Fruit fly (Drosophila melanogaster) whole organism, embryonic: ENCODE measurements around the gene Elp4.

Source experiments
- Adf1 ChIP-seq: fragments of 200-800 bp; sonication (Bioruptor generic); IDR thresholded peaks from 2 replicates; pipeline ENCODE4 v1.3.6; 2022; ENCODE audit warnings: missing biosample characterization, missing genetic modification characterization
- Bteb2 ChIP-seq: fragments of 200-800 bp; sonication (Bioruptor generic); optimal IDR thresholded peaks from 2 replicates; lab custom pipeline; 2016; ENCODE audit warnings: missing biosample characterization, missing genetic modification characterization
- CG1024 ChIP-seq: fragments of 200-800 bp; sonication (Bioruptor generic); IDR thresholded peaks from 2 replicates; pipeline ENCODE4 v1.3.6; 2022; ENCODE audit warnings: missing biosample characterization, missing genetic modification characterization
- CG11504 ChIP-seq: fragments of 200-800 bp; sonication (Bioruptor generic); optimal IDR thresholded peaks from 3 replicates; lab custom pipeline; 2019; ENCODE audit warnings: missing biosample characterization, mild to moderate bottlenecking, missing genetic modification characterization, moderate library complexity
- CG13424 ChIP-seq: fragments of 200-800 bp; sonication (Bioruptor generic); optimal IDR thresholded peaks from 2 replicates; lab custom pipeline; 2019; ENCODE audit warnings: missing biosample characterization, mild to moderate bottlenecking, missing genetic modification characterization, moderate library complexity
- CG16779 ChIP-seq: fragments of 200-800 bp; sonication (Bioruptor generic); IDR thresholded peaks from 2 replicates; pipeline ENCODE4 v1.3.6; 2022; ENCODE audit warnings: missing biosample characterization, missing genetic modification characterization
- CG17186 ChIP-seq: fragments of 200-800 bp; sonication (Bioruptor generic); optimal IDR thresholded peaks from 3 replicates; lab custom pipeline; 2017; ENCODE audit warnings: missing biosample characterization, missing genetic modification reagents, missing genetic modification characterization
- CG17829 ChIP-seq: fragments of 200-800 bp; optimal IDR thresholded peaks from 2 replicates; lab custom pipeline; 2019; ENCODE audit warnings: missing biosample characterization, mild to moderate bottlenecking, missing genetic modification characterization, moderate library complexity
- CG18262 ChIP-seq: fragments of 200-800 bp; optimal IDR thresholded peaks from 3 replicates; lab custom pipeline; 2019; ENCODE audit warnings: missing biosample characterization, mild to moderate bottlenecking, missing genetic modification characterization, moderate library complexity
- CG2712 ChIP-seq: fragments of 200-800 bp; optimal IDR thresholded peaks from 3 replicates; lab custom pipeline; 2019; ENCODE audit warnings: missing biosample characterization, mild to moderate bottlenecking, missing genetic modification characterization, moderate library complexity
- CG31224 ChIP-seq: fragments of 200-800 bp; sonication (Bioruptor generic); IDR thresholded peaks from 2 replicates; pipeline ENCODE4 v1.3.6; 2022; ENCODE audit warnings: missing biosample characterization, missing genetic modification characterization
- CG31365 ChIP-seq: fragments of 200-800 bp; sonication (Bioruptor generic); optimal IDR thresholded peaks from 2 replicates; lab custom pipeline; 2018; ENCODE audit warnings: missing biosample characterization, mild to moderate bottlenecking, missing genetic modification characterization
- CG42726 ChIP-seq: fragments of 200-800 bp; sonication (Bioruptor generic); IDR thresholded peaks from 2 replicates; pipeline ENCODE4 v1.3.6; 2022; ENCODE audit warnings: missing biosample characterization, missing genetic modification characterization; ENCODE audit not compliant: partially characterized antibody
- CG4730 ChIP-seq: fragments of 200-800 bp; sonication (Bioruptor generic); IDR thresholded peaks from 2 replicates; pipeline ENCODE4 v1.3.6; 2022; ENCODE audit warnings: missing biosample characterization, missing genetic modification characterization
- CG5245 ChIP-seq: fragments of 200-800 bp; sonication (Bioruptor generic); optimal IDR thresholded peaks from 3 replicates; lab custom pipeline; 2016; ENCODE audit warnings: missing biosample characterization, missing genetic modification characterization
- CG7271 ChIP-seq: fragments of 200-800 bp; sonication (Bioruptor generic); optimal IDR thresholded peaks from 2 replicates; lab custom pipeline; 2018; ENCODE audit warnings: missing biosample characterization, mild to moderate bottlenecking, missing genetic modification characterization, moderate library complexity
- CG9437 ChIP-seq: fragments of 200-800 bp; sonication (Bioruptor generic); optimal IDR thresholded peaks from 2 replicates; lab custom pipeline; 2018; ENCODE audit warnings: missing biosample characterization, mild to moderate bottlenecking, missing genetic modification characterization
- Dfd ChIP-seq, 2 experiments: fragments of >200 bp; optimal IDR thresholded peaks; 2 replicates each; lab custom pipeline; 2017; ENCODE audit warnings: missing biosample characterization in 2 of 2, missing genetic modification characterization in 2 of 2
- Dip3 ChIP-seq: fragments of 200-800 bp; sonication (Bioruptor generic); optimal IDR thresholded peaks from 3 replicates; lab custom pipeline; 2016; ENCODE audit warnings: missing biosample characterization, missing genetic modification characterization
- Dref ChIP-seq: fragments of 200-800 bp; sonication (Bioruptor generic); IDR thresholded peaks from 2 replicates; pipeline ENCODE4 v1.3.6; 2022; ENCODE audit warnings: missing biosample characterization, missing genetic modification characterization
- Ets65A ChIP-seq: fragments of 200-800 bp; sonication (Bioruptor generic); peaks from one replicate; lab custom pipeline; 2016; ENCODE audit warnings: missing biosample characterization, missing genetic modification characterization
- Gsc ChIP-seq: fragments of 200-800 bp; sonication (Bioruptor generic); IDR thresholded peaks from 2 replicates; pipeline ENCODE4 v1.3.6; 2022; ENCODE audit warnings: missing biosample characterization, missing genetic modification characterization
- Hand ChIP-seq: fragments of 200-800 bp; sonication (Bioruptor generic); optimal IDR thresholded peaks from 2 replicates; lab custom pipeline; 2017; ENCODE audit warnings: mild to moderate bottlenecking, missing biosample characterization, missing genetic modification reagents, missing genetic modification characterization
- Jarid2 ChIP-seq: fragments of 200-800 bp; sonication (Bioruptor generic); optimal IDR thresholded peaks from 3 replicates; lab custom pipeline; 2017; ENCODE audit warnings: mild to moderate bottlenecking, missing biosample characterization, missing genetic modification reagents, missing genetic modification characterization
- Mad ChIP-seq: fragments of 200-800 bp; sonication (Bioruptor generic); optimal IDR thresholded peaks from 2 replicates; lab custom pipeline; 2016; ENCODE audit warnings: missing biosample characterization, missing genetic modification characterization
- Oaz ChIP-seq: fragments of 200-800 bp; sonication (Bioruptor generic); IDR thresholded peaks from 2 replicates; pipeline ENCODE4 v1.3.6; 2022; ENCODE audit warnings: missing biosample characterization, missing genetic modification characterization
- Opbp ChIP-seq: fragments of 200-800 bp; sonication (Bioruptor generic); IDR thresholded peaks from 3 replicates; pipeline ENCODE4 v1.3.6; 2022; ENCODE audit warnings: missing biosample characterization, missing genetic modification characterization; ENCODE audit not compliant: partially characterized antibody
- Optix ChIP-seq: fragments of 200-800 bp; sonication (Bioruptor generic); IDR thresholded peaks from 3 replicates; pipeline ENCODE4 v1.3.6; 2022; ENCODE audit warnings: missing biosample characterization, missing genetic modification characterization
- Poxn ChIP-seq: fragments of 200-800 bp; sonication (Bioruptor generic); IDR thresholded peaks from 2 replicates; pipeline ENCODE4 v1.3.6; 2022; ENCODE audit warnings: missing biosample characterization, missing genetic modification characterization
- Scr ChIP-seq: fragments of 200-800 bp; sonication (Bioruptor generic); IDR thresholded peaks from 2 replicates; pipeline ENCODE4 v1.3.6; 2022; ENCODE audit warnings: missing biosample characterization, missing genetic modification characterization; ENCODE audit not compliant: partially characterized antibody
- Sox100B ChIP-seq: fragments of 200-800 bp; sonication (Bioruptor generic); optimal IDR thresholded peaks from 3 replicates; lab custom pipeline; 2018; ENCODE audit warnings: missing biosample characterization, mild to moderate bottlenecking, missing genetic modification characterization
- Trl ChIP-seq, 3 experiments: fragments of >200 bp in 2 of 3; fragments of 200-800 bp in 1 of 3; sonication (Bioruptor generic) in 1 of 3; optimal IDR thresholded peaks; 2 replicates in 1 of 3; 3 replicates in 2 of 3; lab custom pipeline; 2016 to 2017; ENCODE audit warnings: missing biosample characterization in 1 of 3, missing genetic modification characterization in 1 of 3
- btn ChIP-seq: fragments of 200-800 bp; sonication (Bioruptor generic); optimal IDR thresholded peaks from 2 replicates; lab custom pipeline; 2016; ENCODE audit warnings: missing biosample characterization, missing genetic modification characterization
- croc ChIP-seq: fragments of 200-800 bp; sonication (Bioruptor generic); conservative IDR thresholded peaks from 3 replicates; pipeline ENCODE4 v1.3.6; 2022; ENCODE audit warnings: missing biosample characterization, missing genetic modification characterization
- dmrt99B ChIP-seq: fragments of 200-800 bp; sonication (Bioruptor generic); optimal IDR thresholded peaks from 2 replicates; lab custom pipeline; 2018; ENCODE audit warnings: missing biosample characterization, mild to moderate bottlenecking, missing genetic modification characterization, moderate library complexity
- grau ChIP-seq: fragments of 200-800 bp; optimal IDR thresholded peaks from 3 replicates; lab custom pipeline; 2019; ENCODE audit warnings: missing biosample characterization, mild to moderate bottlenecking, missing genetic modification characterization, moderate library complexity
- h ChIP-seq: fragments of >200 bp; optimal IDR thresholded peaks from 2 replicates; lab custom pipeline; 2017
- hkb ChIP-seq, 2 experiments: fragments of 200-800 bp in 1 of 2; fragments of >200 bp in 1 of 2; sonication (Bioruptor generic) in 1 of 2; IDR thresholded peaks in 1 of 2; optimal IDR thresholded peaks in 1 of 2; 2 replicates each; pipeline versions ENCODE4 v1.3.6 to Lab custom; 2017 to 2022; ENCODE audit warnings: missing biosample characterization in 1 of 2, missing genetic modification characterization in 1 of 2
- inv ChIP-seq: fragments of 200-800 bp; sonication (Bioruptor generic); IDR thresholded peaks from 2 replicates; pipeline ENCODE4 v1.3.6; 2022; ENCODE audit warnings: missing biosample characterization, missing genetic modification characterization; ENCODE audit not compliant: partially characterized antibody
- luna ChIP-seq: fragments of 200-800 bp; sonication (Bioruptor generic); optimal IDR thresholded peaks from 2 replicates; lab custom pipeline; 2016; ENCODE audit warnings: missing biosample characterization, missing genetic modification characterization
- mirr ChIP-seq: fragments of 200-800 bp; sonication (Bioruptor generic); optimal IDR thresholded peaks from 3 replicates; lab custom pipeline; 2018; ENCODE audit warnings: missing biosample characterization, mild to moderate bottlenecking, missing genetic modification characterization
- nmo ChIP-seq: fragments of 200-800 bp; sonication (Bioruptor generic); optimal IDR thresholded peaks from 2 replicates; lab custom pipeline; 2018; ENCODE audit warnings: missing biosample characterization, mild to moderate bottlenecking, missing genetic modification characterization, moderate library complexity
- pho ChIP-seq: fragments of 200-800 bp; sonication (Bioruptor generic); optimal IDR thresholded peaks from 2 replicates; lab custom pipeline; 2016; ENCODE audit warnings: missing biosample characterization, missing genetic modification characterization
- phol ChIP-seq: fragments of 200-800 bp; sonication (Bioruptor generic); optimal IDR thresholded peaks from 3 replicates; lab custom pipeline; 2018; ENCODE audit warnings: missing biosample characterization, mild to moderate bottlenecking, missing genetic modification characterization, moderate library complexity
- rib ChIP-seq: fragments of 200-800 bp; sonication (Bioruptor generic); IDR thresholded peaks from 2 replicates; pipeline ENCODE4 v1.3.6; 2022; ENCODE audit warnings: missing biosample characterization, missing genetic modification characterization
- sima ChIP-seq: fragments of 200-800 bp; sonication (Bioruptor generic); optimal IDR thresholded peaks from 2 replicates; lab custom pipeline; 2016; ENCODE audit warnings: missing biosample characterization, missing genetic modification characterization
- sug ChIP-seq: fragments of 200-800 bp; optimal IDR thresholded peaks from 2 replicates; lab custom pipeline; 2019; ENCODE audit warnings: missing biosample characterization, mild to moderate bottlenecking, missing genetic modification characterization, moderate library complexity
- toy ChIP-seq: fragments of 200-800 bp; sonication (Bioruptor generic); IDR thresholded peaks from 2 replicates; pipeline ENCODE4 v1.3.6; 2022; ENCODE audit warnings: missing biosample characterization, missing genetic modification characterization
- twi ChIP-seq: fragments of 200-800 bp; optimal IDR thresholded peaks from 2 replicates; lab custom pipeline; 2019; ENCODE audit warnings: missing biosample characterization, mild to moderate bottlenecking, missing genetic modification characterization, moderate library complexity
- vnd ChIP-seq: fragments of 200-800 bp; sonication (Bioruptor generic); IDR thresholded peaks from 3 replicates; pipeline ENCODE4 v1.3.6; 2022; ENCODE audit warnings: missing biosample characterization, missing genetic modification characterization; ENCODE audit not compliant: partially characterized antibody
- zfh2 ChIP-seq: fragments of 200-800 bp; sonication (Bioruptor generic); optimal IDR thresholded peaks from 2 replicates; lab custom pipeline; 2016; ENCODE audit warnings: missing biosample characterization, missing genetic modification characterization

The Elp4 gene

dm6 chr2L:5554818-5555217, 30.9 kb downstream of the Elp4 start, which contains the start of gene GluRIIA (continued):
- no peak for TF ChIP-seq CG5245 (GFP tag; lab: Kevin White, UChicago)
- TF ChIP-seq Adf1 (GFP tag; lab: Robert Waterston, UW): no peak
- TF ChIP-seq Oaz: no peak
- no peak for TF ChIP-seq croc (GFP tag; lab: Robert Waterston, UW)
- TF ChIP-seq Dfd (GFP tag; optimal IDR thresholded peaks at IDR 0.05; lab: Kevin White, UChicago): no peak
- TF ChIP-seq zfh2 (GFP tag; lab: Kevin White, UChicago): no peak
- TF ChIP-seq Optix (GFP tag; lab: Robert Waterston, UW): no peak
- no peak for TF ChIP-seq CG4730 (GFP tag; lab: Robert Waterston, UW)
- no peak for TF ChIP-seq CG16779 (GFP tag; lab: Robert Waterston, UW)
- no peak for TF ChIP-seq Sox100B (GFP tag; lab: Kevin White, UChicago)
- peak; percentile 21 for TF ChIP-seq Jarid2 (GFP tag; lab: Kevin White, UChicago)
- TF ChIP-seq hkb (optimal IDR thresholded peaks at IDR 0.05; lab: Kevin White, UChicago): no peak
- no peak for TF ChIP-seq hkb (GFP tag; IDR thresholded peaks at IDR 0.05; lab: Robert Waterston, UW)
- no peak for TF ChIP-seq Dip3 (GFP tag; lab: Kevin White, UChicago)
- no peak for TF ChIP-seq CG1024
- TF ChIP-seq btn (GFP tag; lab: Kevin White, UChicago): no peak
- peak; percentile 64 for TF ChIP-seq Ets65A (GFP tag; lab: Kevin White, UChicago)
- TF ChIP-seq mirr (GFP tag; lab: Kevin White, UChicago): no peak
- no peak for TF ChIP-seq luna (GFP tag; lab: Kevin White, UChicago)
- no peak for TF ChIP-seq CG31365 (tag; lab: Kevin White, UChicago)
- TF ChIP-seq CG11504: no peak
- TF ChIP-seq Trl (optimal IDR thresholded peaks at IDR 0.05; lab: Kevin White, UChicago): peak; percentile 10 to 34
- no peak for TF ChIP-seq Trl (GFP tag; optimal IDR thresholded peaks at IDR 0.05; lab: Kevin White, UChicago)
- no peak for TF ChIP-seq CG7271 (tag; lab: Kevin White, UChicago)
- no peak for TF ChIP-seq Scr (GFP tag; lab: Robert Waterston, UW)
- TF ChIP-seq pho: no peak
- no peak for TF ChIP-seq CG13424 (tag; lab: Kevin White, UChicago)
- no peak for TF ChIP-seq Gsc
- no peak for TF ChIP-seq Hand (GFP tag; lab: Kevin White, UChicago)
- no peak for TF ChIP-seq Opbp (GFP tag; lab: Robert Waterston, UW)
- no peak for TF ChIP-seq vnd (GFP tag; lab: Robert Waterston, UW)
- no peak for TF ChIP-seq inv
- no peak for TF ChIP-seq h (lab: Kevin White, UChicago)
- no peak for TF ChIP-seq Dref (GFP tag; lab: Robert Waterston, UW)
- no peak for TF ChIP-seq toy (GFP tag; lab: Robert Waterston, UW)
- no peak for TF ChIP-seq sug

- TF ChIP-seq CG18262 (tag; lab: Kevin White, UChicago): peak; percentile 64
- TF ChIP-seq CG31224 (GFP tag; lab: Robert Waterston, UW): no peak
- TF ChIP-seq dmrt99B (tag; lab: Kevin White, UChicago): peak; percentile 56
- TF ChIP-seq CG9437: no peak
- peak; percentile 39 for TF ChIP-seq nmo (GFP tag; lab: Kevin White, UChicago)
- TF ChIP-seq grau (tag; lab: Kevin White, UChicago): peak; percentile 40
- TF ChIP-seq CG2712 (tag; lab: Kevin White, UChicago): peak; percentile 54
- TF ChIP-seq Ets65A (GFP tag; lab: Kevin White, UChicago): no peak
- no peak for TF ChIP-seq sima (GFP tag; lab: Kevin White, UChicago)
- no peak for TF ChIP-seq CG42726 (GFP tag; lab: Robert Waterston, UW)
- no peak for TF ChIP-seq Bteb2 (GFP tag; lab: Kevin White, UChicago)
- TF ChIP-seq Poxn (GFP tag; lab: Robert Waterston, UW): no peak
- peak; percentile 8 for TF ChIP-seq CG17829 (tag; lab: Kevin White, UChicago)
- TF ChIP-seq Mad (GFP tag; lab: Kevin White, UChicago): no peak
- no peak for TF ChIP-seq rib (GFP tag; lab: Robert Waterston, UW)
- peak; percentile 23 for TF ChIP-seq twi (tag; lab: Kevin White, UChicago)
- TF ChIP-seq CG17186 (GFP tag; lab: Kevin White, UChicago): no peak
- peak; percentile 45 for TF ChIP-seq phol (tag; lab: Kevin White, UChicago)
These were observed 35.0 kb downstream of the Elp4 start, which contains the start of gene GluRIIB for dm6 chr2L:5558809-5559392. Gene GluRIIB (plus strand): TSS chr2L:5559342.
